Fruit fly (Drosophila melanogaster) whole organism: ENCODE results near the gene kek4.

Experiments used
- EcR ChIP-seq, 2 experiments: fragments of >200 bp; optimal IDR thresholded peaks; 2 replicates each; lab custom pipeline; 2017; ENCODE audit warnings: missing biosample characterization in 2 of 2, missing genetic modification characterization in 2 of 2, missing genetic modification reagents in 2 of 2
- pan ChIP-seq: fragments of >200 bp; optimal IDR thresholded peaks from 2 replicates; lab custom pipeline; 2017

- TF ChIP-seq EcR (GFP tag; optimal IDR thresholded peaks at IDR 0.05; lab: Kevin White, UChicago) (no peak), pan (lab: Kevin White, UChicago) (no peak)
These were observed 49.3 kb downstream of the kek4 start, which contains the start of gene DnaJ-H for dm6 chr2L:13165802-13166347.
